Worm (Caenorhabditis elegans) whole organism, late embryonic: ENCODE results near the gene ZC404.15.

Experiments used
- ama-1 ChIP-seq: fragments of 150-350 bp; optimal IDR thresholded peaks from 2 replicates; lab custom pipeline; 2014
- ceh-34 ChIP-seq: sonication (generic microtip); optimal IDR thresholded peaks from 2 replicates; lab custom pipeline; 2016; ENCODE audit warnings: mild to moderate bottlenecking, missing genetic modification characterization, missing compliant biosample characterization
- che-1 ChIP-seq: sonication (generic microtip); optimal IDR thresholded peaks from 2 replicates; lab custom pipeline; 2016; ENCODE audit warnings: mild to moderate bottlenecking, missing genetic modification characterization, missing compliant biosample characterization
- fkh-10 ChIP-seq: fragments of 150-350 bp; optimal IDR thresholded peaks from 2 replicates; lab custom pipeline; 2014; ENCODE audit warnings: missing biosample characterization, missing genetic modification reagents, missing genetic modification characterization
- gmeb-2 ChIP-seq: sonication (generic microtip); optimal IDR thresholded peaks from 2 replicates; lab custom pipeline; 2016; ENCODE audit warnings: missing genetic modification characterization, inconsistent platforms, missing compliant biosample characterization
- hlh-15 ChIP-seq: sonication (generic microtip); optimal IDR thresholded peaks from 2 replicates; lab custom pipeline; 2016; ENCODE audit warnings: missing genetic modification characterization, missing compliant biosample characterization
- lim-6 ChIP-seq: sonication (generic microtip); optimal IDR thresholded peaks from 2 replicates; lab custom pipeline; 2016; ENCODE audit warnings: missing genetic modification characterization, missing compliant biosample characterization
- madf-2 ChIP-seq: sonication (generic microtip); optimal IDR thresholded peaks from 2 replicates; lab custom pipeline; 2017; ENCODE audit warnings: missing genetic modification characterization, missing compliant biosample characterization
- pha-4 ChIP-seq: fragments of 150-350 bp; optimal IDR thresholded peaks from 2 replicates; lab custom pipeline; 2018; ENCODE audit warnings: missing biosample characterization, missing genetic modification reagents, missing genetic modification characterization
- sdc-2 ChIP-seq: sonication (generic microtip); optimal IDR thresholded peaks from 2 replicates; lab custom pipeline; 2016; ENCODE audit warnings: missing genotype, missing genetic modification characterization, missing compliant biosample characterization
- tbx-2 ChIP-seq: sonication (generic microtip); optimal IDR thresholded peaks from 2 replicates; lab custom pipeline; 2016; ENCODE audit warnings: missing genetic modification characterization, missing compliant biosample characterization
- tbx-7 ChIP-seq: sonication (generic microtip); optimal IDR thresholded peaks from 2 replicates; lab custom pipeline; 2016; ENCODE audit warnings: missing genotype, missing genetic modification characterization, missing compliant biosample characterization

DNA sequence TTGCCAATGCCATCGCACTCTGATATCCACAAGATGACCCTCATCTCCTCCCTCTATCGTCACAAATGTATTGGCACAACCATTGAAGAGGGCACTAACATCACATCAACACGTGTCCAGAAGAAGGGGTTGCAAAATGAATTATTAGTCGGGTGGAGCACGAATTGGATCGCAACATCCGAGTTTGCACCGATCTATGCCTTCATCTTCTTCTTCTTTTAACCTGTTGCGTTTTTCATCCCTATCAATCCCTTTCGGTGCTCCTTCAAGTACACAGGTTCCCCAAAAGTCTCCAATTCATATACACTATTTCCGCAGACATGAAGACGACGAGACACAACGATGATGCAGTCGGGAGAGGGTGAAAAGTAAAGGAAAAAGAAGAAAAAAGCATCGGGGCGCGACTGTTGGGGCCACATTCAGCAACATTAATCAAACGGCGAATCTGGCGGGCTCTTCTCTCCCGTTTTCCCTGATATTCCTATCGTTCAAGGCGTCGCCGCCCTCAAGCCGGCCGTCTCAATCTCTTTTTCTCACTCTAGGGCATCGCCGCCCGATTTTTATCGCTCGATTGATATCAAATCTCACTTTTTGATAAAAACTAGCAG, 28.7 kb upstream of the ZC404.15 start:
- TF ChIP-seq madf-2 (tag; lab: Kevin White, UChicago): no peak
- no peak for TF ChIP-seq fkh-10
- TF ChIP-seq gmeb-2 (tag; lab: Kevin White, UChicago): no peak
- TF ChIP-seq pha-4 (tag; lab: Kevin White, UChicago): no peak
- TF ChIP-seq che-1 (tag; lab: Kevin White, UChicago): no peak
- no peak for TF ChIP-seq lim-6 (tag; lab: Kevin White, UChicago)
- no peak for TF ChIP-seq ceh-34
- TF ChIP-seq ama-1 (lab: Kevin White, UChicago): no peak
- TF ChIP-seq sdc-2 (tag; lab: Kevin White, UChicago): no peak
- no peak for TF ChIP-seq hlh-15 (tag; lab: Kevin White, UChicago)
- TF ChIP-seq tbx-2 (tag; lab: Kevin White, UChicago): no peak
- no peak for TF ChIP-seq tbx-7 (tag; lab: Kevin White, UChicago)
